Worm (Caenorhabditis elegans): ENCODE data around the gene stdh-1.

The stdh-1 gene

ce11 chrV:13942082-13942481 lies 35.8 kb downstream of the stdh-1 start, which contains the start of gene dpr-1:
TSS of gene dpr-1 (minus strand) at chrV:13942182.
- TF ChIP-seq mab-9 (GFP tag; IDR thresholded peaks at IDR 0.05): no peak
- no peak for TF ChIP-seq ceh-8 (GFP tag; optimal IDR thresholded peaks at IDR 0.05)
- no peak for TF ChIP-seq nhr-90 (tag; optimal IDR thresholded peaks at IDR 0.05; ENCODE audit: poor library complexity)
- no peak for TF ChIP-seq nhr-71 (tag; optimal IDR thresholded peaks at IDR 0.05)
- no peak for TF ChIP-seq pax-3 (tag; optimal IDR thresholded peaks at IDR 0.05)
- no peak for TF ChIP-seq C16A3.4 (tag; optimal IDR thresholded peaks at IDR 0.05)
- TF ChIP-seq nhr-12 (tag; optimal IDR thresholded peaks at IDR 0.05): no peak
- TF ChIP-seq lsy-2 (tag; optimal IDR thresholded peaks at IDR 0.05): no peak
- no peak for TF ChIP-seq xbp-1 (tag; optimal IDR thresholded peaks at IDR 0.05)
- TF ChIP-seq lir-3 (tag; optimal IDR thresholded peaks at IDR 0.05; ENCODE audit: poor library complexity): no peak
- TF ChIP-seq elt-2 (tag; optimal IDR thresholded peaks at IDR 0.05): no peak
- no peak for TF ChIP-seq unc-86 (tag; optimal IDR thresholded peaks at IDR 0.05)
- no peak for TF ChIP-seq ets-5 (GFP tag; IDR thresholded peaks at IDR 0.05)
- TF ChIP-seq efl-1 (optimal IDR thresholded peaks at IDR 0.05): no peak
- no peak for TF ChIP-seq efl-1 (GFP tag; optimal IDR thresholded peaks at IDR 0.05 in 1 of 2)

- TF ChIP-seq C04F5.9 (tag; optimal IDR thresholded peaks at IDR 0.05) (no peak), fkh-8 (tag; optimal IDR thresholded peaks at IDR 0.05) (no peak), hlh-4 (tag; optimal IDR thresholded peaks at IDR 0.05) (no peak), C16A3.4 (tag; optimal IDR thresholded peaks at IDR 0.05) (no peak), mab-9 (GFP tag; IDR thresholded peaks at IDR 0.05) (no peak), hpl-2 (GFP tag; optimal IDR thresholded peaks at IDR 0.05) (no peak), unc-98 (GFP tag; IDR thresholded peaks at IDR 0.05) (no peak), pqm-1 (tag; optimal IDR thresholded peaks at IDR 0.05) (no peak)
Measured at ce11 chrV:13946385-13947019, 40.2 kb downstream of the stdh-1 start, which contains the start of the genes srx-10 and clec-226. TSS of gene srx-10 (minus strand) at chrV:13946485. TSS of gene clec-226 (plus strand) at chrV:13946969.

ce11 chrV:13949010-13949409 lies 42.7 kb downstream of the stdh-1 start, which contains the start of gene R10D12.6:
TSS of gene R10D12.6 (plus strand) at chrV:13949310.
- no peak for TF ChIP-seq mdl-1 (tag; optimal IDR thresholded peaks at IDR 0.05)
- no peak for TF ChIP-seq hlh-17 (GFP tag; optimal IDR thresholded peaks at IDR 0.05; ENCODE audit: borderline replicate concordance)
- no peak for TF ChIP-seq nhr-76 (tag; optimal IDR thresholded peaks at IDR 0.05)
- TF ChIP-seq unc-130 (tag; optimal IDR thresholded peaks at IDR 0.05): no peak

ce11 chrV:13949752-13950151 lies 43.5 kb downstream of the stdh-1 start, which contains the start of gene R10D12.7:
TSS of gene R10D12.7 (plus strand) at chrV:13950052.
- no peak for TF ChIP-seq ces-1 (GFP tag; optimal IDR thresholded peaks at IDR 0.05)
- no peak for TF ChIP-seq fos-1 (tag; optimal IDR thresholded peaks at IDR 0.05)
- TF ChIP-seq rnt-1 (tag; optimal IDR thresholded peaks at IDR 0.05): no peak
- TF ChIP-seq aly-2 (tag; optimal IDR thresholded peaks at IDR 0.05): no peak
- no peak for TF ChIP-seq Y116A8C.19 (tag; optimal IDR thresholded peaks at IDR 0.05; ENCODE audit: borderline replicate concordance)
- TF ChIP-seq nhr-28 (tag; optimal IDR thresholded peaks at IDR 0.05): no peak
- TF ChIP-seq nhr-90 (tag; optimal IDR thresholded peaks at IDR 0.05; ENCODE audit: poor library complexity): no peak
- TF ChIP-seq swsn-7 (tag; optimal IDR thresholded peaks at IDR 0.05): no peak
- TF ChIP-seq xbp-1 (tag; optimal IDR thresholded peaks at IDR 0.05): no peak
- TF ChIP-seq vab-15 (tag; optimal IDR thresholded peaks at IDR 0.05): no peak

- TF ChIP-seq hlh-4 (tag; optimal IDR thresholded peaks at IDR 0.05) (no peak), lin-13 (GFP tag; optimal IDR thresholded peaks at IDR 0.05) (no peak), ceh-82 (tag; optimal IDR thresholded peaks at IDR 0.05) (no peak), mep-1 (tag; optimal IDR thresholded peaks at IDR 0.05) (no peak), ztf-4 (tag; optimal IDR thresholded peaks at IDR 0.05) (no peak), lin-14 (GFP tag; optimal IDR thresholded peaks at IDR 0.05) (no peak), unc-130 (tag; optimal IDR thresholded peaks at IDR 0.05) (no peak), efl-1 (optimal IDR thresholded peaks at IDR 0.05) (no peak), efl-1 (GFP tag; optimal IDR thresholded peaks at IDR 0.05 in 1 of 2) (peak in 1 of 2 experiments; percentile 35), ztf-11 (tag; optimal IDR thresholded peaks at IDR 0.05) (no peak), fkh-4 (tag; optimal IDR thresholded peaks at IDR 0.05; ENCODE audit: borderline replicate concordance) (no peak), sox-4 (tag; optimal IDR thresholded peaks at IDR 0.05) (no peak), elt-3 (tag; optimal IDR thresholded peaks at IDR 0.05) (peak in 1 of 6 experiments; percentile 45)
Measured at ce11 chrV:13953191-13953590, 46.9 kb downstream of the stdh-1 start, which contains the start of gene R10D12.8. TSS of gene R10D12.8 (minus strand) at chrV:13953291.

Measured in whole organism, L1 larva.